Fruit fly (Drosophila melanogaster): ENCODE measurements around the gene CecA2.

Gene CecA2

DNA sequence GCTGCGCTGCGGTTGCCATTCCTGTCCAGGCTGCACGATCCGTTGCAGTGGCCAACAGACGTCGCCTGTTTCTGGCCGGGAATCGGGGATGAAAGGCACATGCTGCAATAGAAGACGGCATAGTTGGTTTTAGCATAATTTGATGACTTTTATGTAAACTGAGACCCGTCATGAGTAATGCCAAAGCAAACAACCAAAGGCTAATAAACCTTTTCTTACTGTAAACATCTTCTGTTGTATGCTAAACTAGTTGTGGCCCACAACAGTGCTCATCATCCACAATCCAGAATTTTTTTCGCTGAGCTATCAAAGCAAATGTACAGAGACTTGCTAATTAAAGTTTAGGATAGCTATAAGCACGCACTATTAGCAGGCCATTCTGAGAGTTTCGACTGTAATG lies 13.2 kb upstream of the CecA2 start (continued):
- no peak for TF ChIP-seq tin (GFP tag; optimal IDR thresholded peaks at IDR 0.05)
- no peak for TF ChIP-seq CG33557 (GFP tag; optimal IDR thresholded peaks at IDR 0.05)
- no peak for TF ChIP-seq CG2116 (GFP tag; optimal IDR thresholded peaks at IDR 0.05)
- no peak for TF ChIP-seq sd (tag; optimal IDR thresholded peaks at IDR 0.05)
- TF ChIP-seq CG1792 (GFP tag; optimal IDR thresholded peaks at IDR 0.05): no peak
- no peak for TF ChIP-seq dmrt11E (tag; optimal IDR thresholded peaks at IDR 0.05)
- 0 out of 2 replicates have a peak, but pooled peaks have one; percentile 14 for TF ChIP-seq E2f2 (GFP tag; IDR thresholded peaks at IDR 0.05)
- no peak for TF ChIP-seq CG1832 (GFP tag; optimal IDR thresholded peaks at IDR 0.05)
- TF ChIP-seq Dad (GFP tag; optimal IDR thresholded peaks at IDR 0.05): no peak
- no peak for TF ChIP-seq CG12744 (GFP tag; optimal IDR thresholded peaks at IDR 0.05)
- no peak for TF ChIP-seq ftz-f1 (GFP tag; optimal IDR thresholded peaks at IDR 0.05)
- no peak for TF ChIP-seq emc (GFP tag; optimal IDR thresholded peaks at IDR 0.05)
- no peak for TF ChIP-seq CG9727 (GFP tag; optimal IDR thresholded peaks at IDR 0.05)
- no peak for TF ChIP-seq CG7745 (tag; optimal IDR thresholded peaks at IDR 0.05)
- TF ChIP-seq CG12942 (GFP tag; optimal IDR thresholded peaks at IDR 0.05): no peak
- TF ChIP-seq MTF-1 (GFP tag; optimal IDR thresholded peaks at IDR 0.05; ENCODE audit: borderline replicate concordance): peak; percentile 43
- no peak for TF ChIP-seq Scr (GFP tag; IDR thresholded peaks at IDR 0.05; ENCODE audit: partially characterized antibody)
- TF ChIP-seq CG7963 (GFP tag; IDR thresholded peaks at IDR 0.05; ENCODE audit: partially characterized antibody): no peak
- TF ChIP-seq vnd (GFP tag; IDR thresholded peaks at IDR 0.05; ENCODE audit: partially characterized antibody): no peak
- TF ChIP-seq CG3281 (GFP tag; optimal IDR thresholded peaks at IDR 0.05): peak; percentile 71
- TF ChIP-seq mirr (GFP tag; optimal IDR thresholded peaks at IDR 0.05): no peak
- TF ChIP-seq CG31388 (GFP tag; optimal IDR thresholded peaks at IDR 0.05): no peak
- TF ChIP-seq repo (GFP tag; optimal IDR thresholded peaks at IDR 0.05): no peak
- TF ChIP-seq dmrt99B (tag; optimal IDR thresholded peaks at IDR 0.05): no peak
- TF ChIP-seq Jarid2 (GFP tag; optimal IDR thresholded peaks at IDR 0.05): no peak
- TF ChIP-seq CG10321 (GFP tag; IDR thresholded peaks at IDR 0.05): no peak
- peak; percentile 32 for TF ChIP-seq Hey (tag; optimal IDR thresholded peaks at IDR 0.05)
- no peak for TF ChIP-seq CG14860 (GFP tag; IDR thresholded peaks at IDR 0.05; ENCODE audit: partially characterized antibody)
- TF ChIP-seq CG3838 (GFP tag; optimal IDR thresholded peaks at IDR 0.05): no peak
- TF ChIP-seq jumu (GFP tag; optimal IDR thresholded peaks at IDR 0.05): no peak
- TF ChIP-seq tx (GFP tag; optimal IDR thresholded peaks at IDR 0.05): no peak
- TF ChIP-seq Neu2 (GFP tag; optimal IDR thresholded peaks at IDR 0.05; ENCODE audit: borderline replicate concordance): no peak
- no peak for TF ChIP-seq pnt (GFP tag; optimal IDR thresholded peaks at IDR 0.05)
- TF ChIP-seq Drgx (GFP tag; IDR thresholded peaks at IDR 0.05): no peak
- no peak for TF ChIP-seq CG3163 (GFP tag; optimal IDR thresholded peaks at IDR 0.05)
- TF ChIP-seq ewg (GFP tag; optimal IDR thresholded peaks at IDR 0.05): no peak
- no peak for TF ChIP-seq fd102C (GFP tag; optimal IDR thresholded peaks at IDR 0.05)
- peak; percentile 3 for TF ChIP-seq grau (tag; optimal IDR thresholded peaks at IDR 0.05)
- TF ChIP-seq tup (GFP tag; optimal IDR thresholded peaks at IDR 0.05): no peak
- TF ChIP-seq dimm (GFP tag; IDR thresholded peaks at IDR 0.05): no peak
- no peak for TF ChIP-seq ato (GFP tag; IDR thresholded peaks at IDR 0.05; ENCODE audit: partially characterized antibody)
- no peak for TF ChIP-seq CG3995 (GFP tag; optimal IDR thresholded peaks at IDR 0.05)
- TF ChIP-seq CG16863 (GFP tag; optimal IDR thresholded peaks at IDR 0.05): no peak
- TF ChIP-seq CG30020 (tag; optimal IDR thresholded peaks at IDR 0.05): no peak
- no peak for TF ChIP-seq CG11560 (tag; IDR thresholded peaks at IDR 0.05)
- no peak for TF ChIP-seq sens-2 (GFP tag; IDR thresholded peaks at IDR 0.05)
- TF ChIP-seq Atf6 (GFP tag; IDR thresholded peaks at IDR 0.05): peak; percentile 58
- TF ChIP-seq CG4360 (GFP tag; IDR thresholded peaks at IDR 0.05): no peak
- TF ChIP-seq Dbx (GFP tag; IDR thresholded peaks at IDR 0.05): 0 out of 3 replicates have a peak, but pooled peaks have one; percentile 37
- TF ChIP-seq CG10431 (GFP tag; optimal IDR thresholded peaks at IDR 0.05): peak; percentile 42
- TF ChIP-seq Taf1 (GFP tag; IDR thresholded peaks at IDR 0.05): no peak
- TF ChIP-seq CG5953 (GFP tag; IDR thresholded peaks at IDR 0.05): no peak

Data from whole organism, embryonic.